Worm (Caenorhabditis elegans): ENCODE measurements around the gene C05B5.1.

ce11 chrIII:10037150-10037549 lies 48.9 kb upstream of the C05B5.1 start, which contains the start of gene M04D8.7:
- TF ChIP-seq dao-5 (tag; optimal IDR thresholded peaks at IDR 0.05) (no peak), him-1 (tag; optimal IDR thresholded peaks at IDR 0.05) (no peak), W03F9.2 (tag; optimal IDR thresholded peaks at IDR 0.05) (no peak)
